Worm (Caenorhabditis elegans) whole organism, midembryonic: ENCODE results near the gene str-226.

Experiments
- T22C8.4 ChIP-seq: fragments of 200-800 bp; sonication (Bioruptor generic); IDR thresholded peaks from 2 replicates; pipeline ENCODE4 v1.3.6; 2022; ENCODE audit warnings: missing genetic modification characterization, missing compliant biosample characterization
- cog-1 ChIP-seq: sonication (generic microtip); optimal IDR thresholded peaks from 2 replicates; lab custom pipeline; 2016; ENCODE audit warnings: missing genetic modification characterization, missing compliant biosample characterization
- flt-1 ChIP-seq: fragments of 200-800 bp; sonication (Bioruptor generic); IDR thresholded peaks from 2 replicates; pipeline ENCODE4 v1.3.6; 2022; ENCODE audit warnings: missing genetic modification characterization, missing compliant biosample characterization
- med-1 ChIP-seq: sonication (generic microtip); optimal IDR thresholded peaks from 2 replicates; lab custom pipeline; 2017; ENCODE audit warnings: missing genetic modification characterization, mild to moderate bottlenecking, missing compliant biosample characterization, antibody characterized with exemption, missing genetic modification reagents; ENCODE audit not compliant: insufficient read depth
- ref-1 ChIP-seq: fragments of 200-800 bp; sonication (Bioruptor generic); conservative IDR thresholded peaks from 2 replicates; pipeline ENCODE4 v1.3.6; 2022; ENCODE audit warnings: missing genetic modification reagents, missing genetic modification characterization, missing compliant biosample characterization
- ztf-23 ChIP-seq: fragments of 200-800 bp; sonication (Bioruptor generic); IDR thresholded peaks from 2 replicates; pipeline ENCODE4 v1.3.6; 2022; ENCODE audit warnings: missing genetic modification reagents, missing genetic modification characterization, missing compliant biosample characterization
- ztf-29 ChIP-seq: fragments of 200-800 bp; sonication (Bioruptor generic); IDR thresholded peaks from 2 replicates; pipeline ENCODE4 v1.3.6; 2022; ENCODE audit warnings: missing genetic modification reagents, missing genetic modification characterization, missing compliant biosample characterization

DNA sequence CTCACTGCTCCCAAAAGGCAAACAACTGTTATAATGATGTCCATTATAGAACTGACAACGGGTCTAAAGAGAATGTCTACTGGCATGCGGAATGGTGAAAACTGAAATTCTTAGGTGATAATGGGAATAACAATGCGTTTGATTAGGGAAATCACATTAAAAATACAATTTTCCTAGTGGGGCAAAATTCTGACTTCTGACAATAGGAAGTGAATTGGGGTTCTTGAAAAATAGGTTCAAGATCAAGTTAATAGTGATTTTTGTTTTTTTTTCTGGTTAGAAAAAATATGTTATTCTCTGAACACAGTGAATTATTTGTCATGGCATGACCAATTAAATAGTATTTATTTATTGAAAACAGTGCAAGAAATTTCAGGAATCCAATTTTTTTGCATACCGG, 25.6 kb upstream of the str-226 start, which contains the start of gene srbc-32:
- TF ChIP-seq cog-1 (tag; lab: Kevin White, UChicago) (no peak), ztf-23 (no peak), T22C8.4 (GFP tag; lab: Robert Waterston, UW) (no peak), med-1 (GFP tag; lab: Kevin White, UChicago) (no peak), ref-1 (GFP tag; lab: Robert Waterston, UW) (no peak), ztf-29 (GFP tag; lab: Robert Waterston, UW) (no peak), flt-1 (GFP tag; lab: Robert Waterston, UW) (no peak)
